Fruit fly (Drosophila melanogaster) S2 (cell line): ENCODE results near the gene slam.
A peak's percentile ranks its signal among the peaks of the same experiment; 100 is the strongest.

Experiments
- CG8478 ChIP-seq: fragments of >200 bp; optimal IDR thresholded peaks from 2 replicates; lab custom pipeline; 2018
- CTCF ChIP-seq, 2 experiments: fragments of >200 bp; optimal IDR thresholded peaks; 2 replicates each; lab custom pipeline; 2018

The slam gene

dm6 chr2L:6354231-6354630 is 18.0 kb upstream of the slam start, which contains the start of gene ppk7:
TSS of gene ppk7 (minus strand) at chr2L:6354331.
- TF ChIP-seq CG8478 (lab: Kevin White, UChicago), result no peak
- TF ChIP-seq CTCF (optimal IDR thresholded peaks at IDR 0.05; lab: Kevin White, UChicago), result no peak

dm6 chr2L:6354656-6355055 is 17.5 kb upstream of the slam start, which contains the start of gene ppk14:
TSS of gene ppk14 (plus strand) at chr2L:6354956.
- TF ChIP-seq CG8478 (lab: Kevin White, UChicago), result no peak
- TF ChIP-seq CTCF (optimal IDR thresholded peaks at IDR 0.05; lab: Kevin White, UChicago), result no peak

DNA sequence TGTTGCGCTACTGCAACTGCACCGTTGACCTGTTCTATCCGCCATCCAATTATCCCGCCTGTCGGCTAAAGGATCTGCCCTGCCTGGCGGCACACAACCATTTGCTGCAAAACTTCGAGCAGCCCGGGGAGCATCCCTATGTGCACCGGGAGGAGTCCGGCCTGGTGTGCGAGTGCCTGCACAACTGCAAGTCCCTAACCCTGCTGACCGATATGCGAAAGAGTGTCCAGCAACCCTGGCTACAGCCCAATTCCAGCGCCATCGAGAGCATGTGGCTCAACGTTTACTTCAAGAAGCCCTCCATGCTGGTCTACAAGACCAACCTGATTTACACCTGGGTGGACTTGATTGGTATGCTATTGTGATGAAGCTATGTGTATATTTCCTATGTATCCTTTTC is 16.1 kb upstream of the slam start:
- TF ChIP-seq CG8478 (lab: Kevin White, UChicago) (no peak), CTCF (optimal IDR thresholded peaks at IDR 0.05; lab: Kevin White, UChicago) (no peak)

DNA sequence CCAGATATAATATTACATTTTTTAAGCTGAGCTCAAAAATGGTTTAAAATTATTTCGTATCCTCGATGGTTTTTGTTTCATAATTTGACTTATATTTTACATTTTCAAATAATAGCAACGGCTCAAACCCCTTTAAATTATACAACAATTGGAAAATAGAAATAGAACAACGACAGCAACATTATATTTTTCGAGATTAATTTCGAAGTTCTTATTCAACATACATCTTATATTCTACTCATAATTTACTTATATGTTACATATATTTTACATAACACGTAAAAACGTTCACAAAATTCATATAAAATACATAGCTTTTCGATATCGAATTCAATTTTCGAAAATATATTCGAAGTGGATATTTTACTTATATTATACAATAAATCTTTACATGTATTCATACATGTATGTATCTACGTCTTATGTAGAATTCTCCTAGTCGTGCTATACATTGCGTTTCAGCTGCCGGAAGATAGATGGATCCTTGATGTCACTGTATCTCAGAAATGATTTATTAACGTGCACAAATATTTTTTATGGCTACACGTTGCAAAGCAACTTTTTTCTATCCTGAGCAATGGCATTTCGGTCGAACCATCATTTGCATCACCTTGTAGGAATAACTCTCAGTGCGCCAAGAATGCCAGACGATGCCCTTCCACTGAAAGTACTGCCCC is 15.4 kb upstream of the slam start:
- TF ChIP-seq CG8478 (lab: Kevin White, UChicago), result no peak
- peak; percentile 89 to 91 for TF ChIP-seq CTCF (optimal IDR thresholded peaks at IDR 0.05; lab: Kevin White, UChicago)

dm6 chr2L:6358218-6358617 is 14.0 kb upstream of the slam start, which contains the start of gene CG9500:
TSS of gene CG9500 (minus strand) at chr2L:6358318.
- no peak for TF ChIP-seq CTCF (optimal IDR thresholded peaks at IDR 0.05; lab: Kevin White, UChicago)
- no peak for TF ChIP-seq CG8478 (lab: Kevin White, UChicago)

- TF ChIP-seq CTCF (optimal IDR thresholded peaks at IDR 0.05; lab: Kevin White, UChicago), result no peak
- TF ChIP-seq CG8478 (lab: Kevin White, UChicago), result no peak
Observed at dm6 chr2L:6360059-6360458, 12.1 kb upstream of the slam start.

- TF ChIP-seq CTCF (optimal IDR thresholded peaks at IDR 0.05; lab: Kevin White, UChicago) (no peak), CG8478 (lab: Kevin White, UChicago) (no peak)
Observed at dm6 chr2L:6366924-6367323, 5.3 kb upstream of the slam start.

dm6 chr2L:6367478-6367932 is 4.7 kb upstream of the slam start, which contains the start of gene Nepl4:
TSS of gene Nepl4 (plus strand) at chr2L:6367882.
- TF ChIP-seq CG8478 (lab: Kevin White, UChicago) (no peak), CTCF (optimal IDR thresholded peaks at IDR 0.05; lab: Kevin White, UChicago) (no peak)

- TF ChIP-seq CTCF (optimal IDR thresholded peaks at IDR 0.05; lab: Kevin White, UChicago) (no peak), CG8478 (lab: Kevin White, UChicago) (no peak)
Observed at dm6 chr2L:6369286-6369685, 2.9 kb upstream of the slam start.

dm6 chr2L:6371025-6371641 is 1.1 kb upstream of the slam start:
- TF ChIP-seq CG8478 (lab: Kevin White, UChicago) (no peak), CTCF (optimal IDR thresholded peaks at IDR 0.05; lab: Kevin White, UChicago) (no peak)

DNA sequence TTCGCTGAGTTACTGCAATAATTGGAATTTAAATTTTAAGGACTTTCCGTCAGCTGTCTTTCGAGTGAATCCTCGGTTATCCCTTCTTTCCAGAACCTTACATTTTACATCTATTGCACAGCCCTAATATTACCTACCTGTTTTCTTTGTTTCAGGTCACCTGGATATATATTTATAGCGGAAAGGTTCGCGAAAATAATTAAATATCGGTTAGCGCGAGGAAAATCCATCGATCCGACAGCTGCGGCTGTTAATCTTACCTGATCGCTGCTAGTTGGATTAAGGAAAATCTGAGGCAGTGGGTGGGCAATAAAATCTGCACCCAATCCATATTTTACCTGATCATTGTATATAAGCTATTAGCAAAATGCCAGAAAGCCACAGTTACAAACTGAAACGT is 953 bp downstream of the slam start:
- no peak for TF ChIP-seq CTCF (optimal IDR thresholded peaks at IDR 0.05; lab: Kevin White, UChicago)
- TF ChIP-seq CG8478 (lab: Kevin White, UChicago), result no peak

- TF ChIP-seq CTCF (optimal IDR thresholded peaks at IDR 0.05; lab: Kevin White, UChicago) (no peak), CG8478 (lab: Kevin White, UChicago) (no peak)
Observed at dm6 chr2L:6379197-6379596, 7.0 kb downstream of the slam start.

DNA sequence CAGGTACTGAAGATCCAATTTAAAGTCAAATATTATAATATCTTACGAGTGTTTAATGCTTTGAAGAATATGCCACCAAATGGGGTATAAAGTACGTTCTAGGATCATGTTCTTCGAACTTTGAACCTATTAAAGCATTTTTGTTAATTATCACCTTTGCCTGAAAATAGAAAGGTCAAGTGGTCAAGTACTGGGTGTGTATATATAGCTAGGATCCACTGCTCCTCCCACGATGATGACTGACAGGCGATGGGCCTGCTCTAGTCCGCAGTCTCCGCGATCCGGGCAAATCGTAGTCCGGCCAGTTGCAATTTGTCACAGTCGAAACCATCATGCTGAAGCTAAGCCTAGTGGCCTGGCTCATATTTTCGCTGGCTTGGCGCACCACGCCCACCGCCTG is 8.8 kb downstream of the slam start, which contains the start of gene Nepl5:
Nepl5 (plus strand) TSS at position 301 of the 400 bp plus-strand sequence.
- TF ChIP-seq CTCF (optimal IDR thresholded peaks at IDR 0.05; lab: Kevin White, UChicago) (no peak), CG8478 (lab: Kevin White, UChicago) (no peak)

DNA sequence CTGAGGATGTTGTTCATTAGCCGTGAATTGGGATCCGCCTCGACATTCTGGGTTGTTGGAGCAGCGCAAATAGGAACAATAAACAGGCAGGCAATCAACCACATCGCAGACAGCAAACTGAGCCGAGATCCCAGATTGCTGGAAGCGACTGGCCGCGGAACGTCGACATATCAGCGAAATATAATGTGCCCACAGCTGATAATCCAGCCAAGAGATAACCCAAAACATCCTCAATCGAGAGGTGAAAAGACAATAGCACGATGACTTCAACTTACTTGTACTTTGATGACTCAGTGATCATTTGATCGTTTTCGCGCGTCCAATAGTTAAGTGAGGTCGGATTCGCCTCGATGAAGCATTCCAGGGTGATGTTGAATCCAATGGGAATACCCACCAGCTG is 13.2 kb downstream of the slam start, which contains the start of gene Nepl6:
Nepl6 (minus strand) TSS at position 104 of the 400 bp plus-strand sequence.
- TF ChIP-seq CG8478 (lab: Kevin White, UChicago), result no peak
- TF ChIP-seq CTCF (optimal IDR thresholded peaks at IDR 0.05; lab: Kevin White, UChicago), result no peak

dm6 chr2L:6387068-6387467 is 14.9 kb downstream of the slam start:
- TF ChIP-seq CTCF (optimal IDR thresholded peaks at IDR 0.05; lab: Kevin White, UChicago) (no peak), CG8478 (lab: Kevin White, UChicago) (no peak)
